Worm (Caenorhabditis elegans): Measurements from ENCODE around the gene K02G10.5.

The K02G10.5 gene

ce11 chrX:4652950-4653349 lies 38.0 kb downstream of the K02G10.5 start:
- TF ChIP-seq unc-39 (tag; optimal IDR thresholded peaks at IDR 0.05) (no peak), ceh-28 (tag; optimal IDR thresholded peaks at IDR 0.05) (no peak), ama-1 (optimal IDR thresholded peaks at IDR 0.05) (no peak), tbx-2 (tag; optimal IDR thresholded peaks at IDR 0.05) (no peak)

ce11 chrX:4651428-4651827 lies 39.6 kb downstream of the K02G10.5 start:
- TF ChIP-seq egl-5 (tag; optimal IDR thresholded peaks at IDR 0.05) (no peak), lsy-12 (tag; optimal IDR thresholded peaks at IDR 0.05) (no peak), zag-1 (tag; optimal IDR thresholded peaks at IDR 0.05) (no peak), nhr-76 (tag; optimal IDR thresholded peaks at IDR 0.05) (no peak), ceh-16 (tag; optimal IDR thresholded peaks at IDR 0.05) (no peak), fkh-2 (tag; optimal IDR thresholded peaks at IDR 0.05) (no peak), egl-27 (tag; optimal IDR thresholded peaks at IDR 0.05) (no peak), pqm-1 (tag; optimal IDR thresholded peaks at IDR 0.05) (no peak), nhr-12 (tag; optimal IDR thresholded peaks at IDR 0.05) (no peak), nhr-67 (tag; optimal IDR thresholded peaks at IDR 0.05) (no peak), elt-3 (tag; optimal IDR thresholded peaks at IDR 0.05) (no peak), ztf-4 (tag; optimal IDR thresholded peaks at IDR 0.05) (no peak), ceh-28 (tag; optimal IDR thresholded peaks at IDR 0.05) (no peak), aly-2 (tag; optimal IDR thresholded peaks at IDR 0.05) (no peak), fos-1 (tag; optimal IDR thresholded peaks at IDR 0.05) (no peak), ceh-9 (tag; optimal IDR thresholded peaks at IDR 0.05) (no peak)

ce11 chrX:4649097-4649496 lies 41.9 kb downstream of the K02G10.5 start, which contains the start of gene ent-5:
TSS of gene ent-5 (minus strand) at chrX:4649197.
- no peak for TF ChIP-seq unc-39 (tag; optimal IDR thresholded peaks at IDR 0.05)
- TF ChIP-seq ama-1 (optimal IDR thresholded peaks at IDR 0.05), result no peak
- TF ChIP-seq skn-1 (tag; optimal IDR thresholded peaks at IDR 0.05), result no peak
- no peak for TF ChIP-seq elt-3 (tag; optimal IDR thresholded peaks at IDR 0.05)
- TF ChIP-seq nfya-1 (tag; optimal IDR thresholded peaks at IDR 0.05; ENCODE audit: insufficient read depth), result no peak
- no peak for TF ChIP-seq lsy-12 (tag; optimal IDR thresholded peaks at IDR 0.05)
- TF ChIP-seq ztf-4 (tag; optimal IDR thresholded peaks at IDR 0.05), result no peak
- TF ChIP-seq pha-4 (tag; optimal IDR thresholded peaks at IDR 0.05), result no peak
- no peak for TF ChIP-seq nhr-25 (tag; optimal IDR thresholded peaks at IDR 0.05)
- TF ChIP-seq nhr-76 (tag; optimal IDR thresholded peaks at IDR 0.05), result no peak
- TF ChIP-seq nhr-28 (tag; optimal IDR thresholded peaks at IDR 0.05), result no peak
- no peak for TF ChIP-seq elt-2 (tag; optimal IDR thresholded peaks at IDR 0.05)
- no peak for TF ChIP-seq egl-5 (tag; optimal IDR thresholded peaks at IDR 0.05)
- TF ChIP-seq fos-1 (tag; optimal IDR thresholded peaks at IDR 0.05), result no peak
- TF ChIP-seq tbx-2 (tag; optimal IDR thresholded peaks at IDR 0.05), result no peak

- no peak for TF ChIP-seq fkh-2 (tag; optimal IDR thresholded peaks at IDR 0.05)
- no peak for TF ChIP-seq pha-4 (tag; optimal IDR thresholded peaks at IDR 0.05)
- no peak for TF ChIP-seq pqm-1 (tag; optimal IDR thresholded peaks at IDR 0.05)
- TF ChIP-seq fos-1 (tag; optimal IDR thresholded peaks at IDR 0.05), result no peak
- no peak for TF ChIP-seq egl-5 (tag; optimal IDR thresholded peaks at IDR 0.05)
- TF ChIP-seq lsy-12 (tag; optimal IDR thresholded peaks at IDR 0.05), result no peak
- no peak for TF ChIP-seq ceh-9 (tag; optimal IDR thresholded peaks at IDR 0.05)
- no peak for TF ChIP-seq ztf-4 (tag; optimal IDR thresholded peaks at IDR 0.05)
- no peak for TF ChIP-seq elt-3 (tag; optimal IDR thresholded peaks at IDR 0.05)
Observed at ce11 chrX:4647104-4647503, 43.9 kb downstream of the K02G10.5 start, which contains the start of gene C46C11.4. TSS of gene C46C11.4 (minus strand) at chrX:4647204.

All from whole organism, L3 larva.